Worm (Caenorhabditis elegans) whole organism, L3 larva: ENCODE measurements around the gene snn-1.

Experiments
- ZK546.5 ChIP-seq: sonication (generic microtip); optimal IDR thresholded peaks from 2 replicates; lab custom pipeline; 2017; ENCODE audit warnings: missing biosample characterization, missing genetic modification characterization
- aly-2 ChIP-seq: fragments of 150-350 bp; optimal IDR thresholded peaks from 2 replicates; lab custom pipeline; 2014; ENCODE audit warnings: missing biosample characterization, missing genetic modification characterization
- ama-1 ChIP-seq: fragments of 150-350 bp; optimal IDR thresholded peaks from 2 replicates; lab custom pipeline; 2018
- ceh-16 ChIP-seq: sonication (generic microtip); optimal IDR thresholded peaks from 2 replicates; lab custom pipeline; 2017; ENCODE audit warnings: missing biosample characterization, missing genetic modification characterization
- ceh-28 ChIP-seq: fragments of 150-350 bp; optimal IDR thresholded peaks from 2 replicates; lab custom pipeline; 2014; ENCODE audit warnings: missing biosample characterization, missing genetic modification reagents, missing genetic modification characterization
- ceh-82 ChIP-seq: fragments of 150-350 bp; optimal IDR thresholded peaks from 2 replicates; lab custom pipeline; 2014; ENCODE audit warnings: missing biosample characterization, missing genetic modification characterization
- ceh-9 ChIP-seq: sonication (generic microtip); optimal IDR thresholded peaks from 2 replicates; lab custom pipeline; 2018; ENCODE audit warnings: missing biosample characterization, missing genetic modification characterization
- egl-27 ChIP-seq: sonication (generic microtip); optimal IDR thresholded peaks from 4 replicates; lab custom pipeline; 2017; ENCODE audit warnings: missing biosample characterization, missing genetic modification reagents, missing genetic modification characterization
- elt-1 ChIP-seq: fragments of 150-350 bp; optimal IDR thresholded peaks from 2 replicates; lab custom pipeline; 2014; ENCODE audit warnings: missing biosample characterization, missing genetic modification characterization
- elt-2 ChIP-seq: sonication (generic microtip); optimal IDR thresholded peaks from 2 replicates; lab custom pipeline; 2016; ENCODE audit warnings: missing genetic modification reagents, mild to moderate bottlenecking, missing genetic modification characterization, missing compliant biosample characterization
- elt-3 ChIP-seq, 3 experiments: fragments of 150-350 bp in 1 of 3; sonication (generic microtip) in 2 of 3; optimal IDR thresholded peaks; 2 replicates in 2 of 3; 4 replicates in 1 of 3; lab custom pipeline; 2014 to 2017; ENCODE audit warnings: missing biosample characterization in 3 of 3, missing genetic modification characterization in 3 of 3
- eor-1 ChIP-seq, 2 experiments: fragments of 150-350 bp; optimal IDR thresholded peaks; 2 replicates each; lab custom pipeline; 2014 to 2018; ENCODE audit warnings: missing biosample characterization in 2 of 2, missing genetic modification characterization in 2 of 2
- fkh-10 ChIP-seq: sonication (generic microtip); optimal IDR thresholded peaks from 2 replicates; lab custom pipeline; 2017; ENCODE audit warnings: missing biosample characterization, missing genetic modification reagents, missing genetic modification characterization
- fos-1 ChIP-seq: fragments of 150-350 bp; optimal IDR thresholded peaks from 2 replicates; lab custom pipeline; 2014; ENCODE audit warnings: missing biosample characterization, missing genetic modification characterization
- hmg-11 ChIP-seq: sonication (generic microtip); optimal IDR thresholded peaks from 2 replicates; lab custom pipeline; 2016; ENCODE audit warnings: missing genetic modification characterization, missing compliant biosample characterization
- jun-1 ChIP-seq: fragments of 150-350 bp; optimal IDR thresholded peaks from 2 replicates; lab custom pipeline; 2014; ENCODE audit warnings: missing biosample characterization, missing genetic modification reagents, missing genetic modification characterization
- lin-15B ChIP-seq: fragments of 150-350 bp; optimal IDR thresholded peaks from 2 replicates; lab custom pipeline; 2014; ENCODE audit warnings: missing biosample characterization, missing genetic modification characterization
- lin-39 ChIP-seq: fragments of 150-350 bp; optimal IDR thresholded peaks from 2 replicates; lab custom pipeline; 2018; ENCODE audit warnings: missing biosample characterization, missing genetic modification reagents, missing genetic modification characterization
- lsy-12 ChIP-seq: sonication (generic microtip); optimal IDR thresholded peaks from 2 replicates; lab custom pipeline; 2016; ENCODE audit warnings: mild to moderate bottlenecking, missing genetic modification characterization, missing compliant biosample characterization
- mdl-1 ChIP-seq: fragments of 150-350 bp; optimal IDR thresholded peaks from 2 replicates; lab custom pipeline; 2014; ENCODE audit warnings: missing biosample characterization, missing genetic modification characterization
- nfya-1 ChIP-seq: sonication (generic microtip); optimal IDR thresholded peaks from 2 replicates; lab custom pipeline; 2017; ENCODE audit warnings: missing genetic modification characterization, mild to moderate bottlenecking, missing compliant biosample characterization, antibody characterized with exemption, moderate library complexity; ENCODE audit not compliant: insufficient read depth
- nhr-23 ChIP-seq: fragments of 150-350 bp; optimal IDR thresholded peaks from 2 replicates; lab custom pipeline; 2014; ENCODE audit warnings: missing biosample characterization, missing genetic modification reagents, missing genetic modification characterization
- nhr-237 ChIP-seq: fragments of 150-350 bp; optimal IDR thresholded peaks from 2 replicates; lab custom pipeline; 2014; ENCODE audit warnings: missing biosample characterization, missing genetic modification characterization
- nhr-25 ChIP-seq: sonication (generic microtip); optimal IDR thresholded peaks from 2 replicates; lab custom pipeline; 2017; ENCODE audit warnings: missing biosample characterization, missing genetic modification characterization
- nhr-28 ChIP-seq: fragments of 150-350 bp; optimal IDR thresholded peaks from 2 replicates; lab custom pipeline; 2014; ENCODE audit warnings: missing biosample characterization, missing genetic modification characterization
- nhr-43 ChIP-seq: sonication (generic microtip); optimal IDR thresholded peaks from 2 replicates; lab custom pipeline; 2016; ENCODE audit warnings: mild to moderate bottlenecking, missing genetic modification characterization, missing compliant biosample characterization; ENCODE audit not compliant: poor library complexity, severe bottlenecking
- nhr-67 ChIP-seq: fragments of 150-350 bp; optimal IDR thresholded peaks from 2 replicates; lab custom pipeline; 2014; ENCODE audit warnings: missing biosample characterization, missing genetic modification characterization
- nhr-77 ChIP-seq: fragments of 150-350 bp; optimal IDR thresholded peaks from 2 replicates; lab custom pipeline; 2014; ENCODE audit warnings: missing biosample characterization, missing genetic modification characterization
- pha-4 ChIP-seq: fragments of 150-350 bp; optimal IDR thresholded peaks from 2 replicates; lab custom pipeline; 2014; ENCODE audit warnings: missing biosample characterization, missing genetic modification reagents, missing genetic modification characterization
- pqm-1 ChIP-seq: fragments of 150-350 bp; optimal IDR thresholded peaks from 2 replicates; lab custom pipeline; 2017; ENCODE audit warnings: missing biosample characterization, missing genetic modification characterization, inconsistent platforms
- skn-1 ChIP-seq: fragments of 150-350 bp; optimal IDR thresholded peaks from 2 replicates; lab custom pipeline; 2014; ENCODE audit warnings: missing biosample characterization, missing genetic modification characterization
- snpc-4 ChIP-seq: fragments of 150-350 bp; optimal IDR thresholded peaks from 2 replicates; lab custom pipeline; 2014; ENCODE audit warnings: missing biosample characterization, missing genetic modification characterization
- unc-39 ChIP-seq: sonication (generic microtip); optimal IDR thresholded peaks from 4 replicates; lab custom pipeline; 2017; ENCODE audit warnings: missing biosample characterization, missing genetic modification characterization
- zag-1 ChIP-seq: fragments of 150-350 bp; optimal IDR thresholded peaks from 2 replicates; lab custom pipeline; 2014; ENCODE audit warnings: missing biosample characterization, missing genetic modification characterization
- ztf-11 ChIP-seq: fragments of 150-350 bp; optimal IDR thresholded peaks from 2 replicates; lab custom pipeline; 2014; ENCODE audit warnings: missing biosample characterization, missing genetic modification characterization
- ztf-4 ChIP-seq: fragments of 150-350 bp; optimal IDR thresholded peaks from 2 replicates; lab custom pipeline; 2014; ENCODE audit warnings: missing biosample characterization, missing genetic modification characterization

snn-1 gene

DNA sequence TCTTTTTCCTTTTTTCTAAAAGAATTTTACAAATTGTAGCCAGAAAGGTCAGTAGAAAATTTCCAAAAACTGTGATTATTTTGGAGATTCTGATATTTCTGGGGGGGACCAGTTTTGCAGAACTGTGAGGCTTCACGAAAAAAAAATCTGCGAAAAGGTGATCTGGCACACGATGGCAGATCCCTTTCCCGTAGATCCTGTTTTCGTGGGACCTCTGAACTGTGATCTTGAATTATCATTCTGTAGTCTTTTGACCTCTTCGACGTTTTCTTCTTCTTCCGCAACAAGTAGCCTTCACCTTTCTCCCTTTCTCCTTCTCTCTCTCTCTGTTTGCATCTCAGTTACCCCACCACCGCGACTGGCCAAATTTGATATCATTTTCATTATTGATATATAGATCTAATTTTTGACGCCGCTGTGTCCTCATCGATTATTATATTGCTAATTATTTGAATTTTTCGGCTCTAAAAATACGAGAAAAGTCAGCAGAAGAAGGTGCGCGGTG, 39.1 kb upstream of the snn-1 start:
- TF ChIP-seq nhr-43 (tag; lab: Kevin White, UChicago) (peak; percentile 12), ceh-28 (tag; lab: Kevin White, UChicago) (no peak), nhr-23 (tag; lab: Kevin White, UChicago) (peak; percentile 34)
- TF ChIP-seq, all 47 proteins: peak for 2

- no peak for TF ChIP-seq lin-15B (tag; lab: Kevin White, UChicago)
- TF ChIP-seq fos-1 (tag; lab: Kevin White, UChicago) = no peak
- no peak for TF ChIP-seq egl-27 (tag; lab: Kevin White, UChicago)
- TF ChIP-seq skn-1 (tag; lab: Kevin White, UChicago) = no peak
- TF ChIP-seq snpc-4 = no peak
- no peak for TF ChIP-seq nhr-28
- no peak for TF ChIP-seq jun-1
- TF ChIP-seq mdl-1 (tag; lab: Kevin White, UChicago) = no peak
Observed at ce11 chrIV:1847912-1848311, 33.0 kb upstream of the snn-1 start, which contains the start of gene egl-4. Gene egl-4 (plus strand): TSS chrIV:1848071.

DNA sequence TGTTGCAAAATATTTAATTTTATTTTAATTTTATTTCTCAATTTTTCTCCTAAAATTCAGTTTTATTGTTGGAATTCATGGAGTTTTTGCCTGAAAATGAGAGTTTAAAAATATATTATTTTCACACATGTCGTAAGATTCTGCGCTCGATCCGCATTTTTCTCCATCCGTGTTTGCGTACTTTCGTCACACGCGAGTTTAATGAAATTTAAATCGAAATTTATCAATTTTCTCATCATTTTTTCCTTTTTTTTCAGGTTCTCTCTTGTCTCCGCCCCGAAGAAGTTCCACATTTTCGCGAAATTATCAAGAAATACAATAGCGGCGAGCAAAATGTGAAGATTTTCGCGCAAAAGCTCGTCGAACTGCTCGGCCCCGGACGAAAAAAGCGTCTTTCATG, 31.5 kb upstream of the snn-1 start:
- TF ChIP-seq nhr-237 (tag; lab: Kevin White, UChicago) = no peak
- no peak for TF ChIP-seq ztf-4 (tag; lab: Kevin White, UChicago)
- TF ChIP-seq nhr-77 (tag; lab: Kevin White, UChicago) = no peak
- no peak for TF ChIP-seq skn-1 (tag; lab: Kevin White, UChicago)
- no peak for TF ChIP-seq nhr-25
- no peak for TF ChIP-seq egl-27 (tag; lab: Kevin White, UChicago)
- no peak for TF ChIP-seq elt-2
- no peak for TF ChIP-seq hmg-11 (tag; lab: Kevin White, UChicago)

DNA sequence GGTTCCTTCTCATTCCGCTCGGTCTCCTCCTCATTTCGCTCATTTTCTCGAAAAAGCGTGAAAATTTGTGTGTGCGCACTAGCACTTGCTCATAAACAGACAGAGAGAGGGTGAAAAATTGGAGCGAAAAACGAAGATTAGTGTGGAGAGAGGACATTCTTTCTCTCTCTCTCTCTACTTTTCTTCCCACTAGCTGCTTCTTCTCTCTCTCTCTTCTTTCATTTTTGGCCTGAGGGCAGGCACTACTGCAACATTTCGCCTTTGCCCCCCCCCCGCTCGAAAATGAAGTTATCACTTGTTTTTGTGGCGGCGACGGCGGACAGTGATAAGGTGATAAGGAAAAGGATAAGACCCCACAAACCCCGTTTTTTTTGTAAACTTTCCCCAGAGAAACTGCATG, 30.1 kb upstream of the snn-1 start:
- TF ChIP-seq pqm-1 (peak; percentile 69), egl-27 (tag; lab: Kevin White, UChicago) (no peak), eor-1 (tag; optimal IDR thresholded peaks at IDR 0.05; lab: Kevin White, UChicago) (no peak), nhr-237 (tag; lab: Kevin White, UChicago) (no peak), nfya-1 (tag; lab: Kevin White, UChicago) (peak; percentile 54), lin-39 (tag; lab: Kevin White, UChicago) (peak; percentile 35), zag-1 (tag; lab: Kevin White, UChicago) (no peak), ceh-16 (tag; lab: Kevin White, UChicago) (no peak), fkh-10 (no peak), elt-2 (peak; percentile 94), pha-4 (tag; lab: Kevin White, UChicago) (peak; percentile 32), elt-1 (tag; lab: Kevin White, UChicago) (no peak), unc-39 (tag; lab: Kevin White, UChicago) (no peak), ama-1 (lab: Kevin White, UChicago) (no peak), lin-15B (tag; lab: Kevin White, UChicago) (peak; percentile 14)
- TF ChIP-seq, all 47 proteins: peak for 6

ce11 chrIV:1844624-1845023, 29.7 kb upstream of the snn-1 start:
- TF ChIP-seq nhr-23 (tag; lab: Kevin White, UChicago) (no peak), mdl-1 (tag; lab: Kevin White, UChicago) (no peak), lsy-12 (tag; lab: Kevin White, UChicago) (no peak), elt-3 (tag; optimal IDR thresholded peaks at IDR 0.05; lab: Kevin White, UChicago) (no peak), lin-39 (tag; lab: Kevin White, UChicago) (no peak), ztf-4 (tag; lab: Kevin White, UChicago) (no peak), ZK546.5 (tag; lab: Kevin White, UChicago) (no peak), nhr-77 (tag; lab: Kevin White, UChicago) (no peak), fkh-10 (no peak), pqm-1 (no peak), nfya-1 (tag; lab: Kevin White, UChicago) (no peak), lin-15B (tag; lab: Kevin White, UChicago) (no peak), ceh-82 (no peak)
- TF ChIP-seq, all 47 proteins: peak for 0

DNA sequence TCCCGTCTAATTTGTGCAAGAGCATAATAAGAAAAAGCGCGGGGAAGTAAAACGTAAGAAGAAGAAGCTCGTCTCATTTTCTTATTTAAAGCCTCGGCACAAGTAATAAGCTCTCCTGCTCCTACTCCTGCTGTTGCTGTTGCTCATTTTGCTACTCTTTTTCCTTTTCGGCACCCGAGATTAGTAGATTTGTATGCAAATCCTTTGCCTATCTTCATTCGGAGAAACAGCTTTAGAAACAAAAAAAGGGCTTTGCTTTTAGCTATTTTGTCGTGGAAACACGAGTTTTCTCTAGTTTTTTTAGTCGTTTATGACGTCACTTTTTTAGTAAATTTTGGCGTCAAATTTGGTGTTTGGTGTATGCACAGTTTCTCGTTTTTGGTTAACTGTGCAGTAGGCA, 28.7 kb upstream of the snn-1 start:
- no peak for TF ChIP-seq snpc-4
- TF ChIP-seq ceh-16 (tag; lab: Kevin White, UChicago) = no peak
- no peak for TF ChIP-seq ceh-9 (tag; lab: Kevin White, UChicago)
- TF ChIP-seq nhr-23 (tag; lab: Kevin White, UChicago) = no peak
- no peak for TF ChIP-seq skn-1 (tag; lab: Kevin White, UChicago)
- no peak for TF ChIP-seq ztf-11
- no peak for TF ChIP-seq hmg-11 (tag; lab: Kevin White, UChicago)
- TF ChIP-seq pqm-1 = no peak
- TF ChIP-seq lin-15B (tag; lab: Kevin White, UChicago) = no peak
- no peak for TF ChIP-seq nhr-25
- TF ChIP-seq fkh-10 = no peak
- no peak for TF ChIP-seq ceh-82
- TF ChIP-seq lin-39 (tag; lab: Kevin White, UChicago) = no peak
- no peak for TF ChIP-seq aly-2 (tag; lab: Kevin White, UChicago)
- TF ChIP-seq mdl-1 (tag; lab: Kevin White, UChicago) = no peak
- no peak for TF ChIP-seq egl-27 (tag; lab: Kevin White, UChicago)
- TF ChIP-seq nfya-1 (tag; lab: Kevin White, UChicago) = no peak
- TF ChIP-seq elt-2 = no peak
- TF ChIP-seq nhr-67 (tag; lab: Kevin White, UChicago) = no peak
